Fruit fly (Drosophila melanogaster): ENCODE measurements around the gene CG17292.

Gene CG17292

dm6 chr2L:8376717-8377116 is 6.5 kb downstream of the CG17292 start, which contains the start of the genes CG13390 and CG17294 (continued):
- TF ChIP-seq Side (GFP tag; optimal IDR thresholded peaks at IDR 0.05): peak; percentile 93
- peak; percentile 99 for TF ChIP-seq CG4617 (GFP tag; optimal IDR thresholded peaks at IDR 0.05; ENCODE audit: borderline replicate concordance)
- TF ChIP-seq CG15479 (GFP tag; optimal IDR thresholded peaks at IDR 0.05): peak; percentile 84
- TF ChIP-seq Oli (tag; optimal IDR thresholded peaks at IDR 0.05): peak; percentile 100
- peak; percentile 99 for TF ChIP-seq Blimp-1 (GFP tag; optimal IDR thresholded peaks at IDR 0.05)
- TF ChIP-seq Aef1 (GFP tag; IDR thresholded peaks at IDR 0.05): peak; percentile 100
- TF ChIP-seq Dbx (GFP tag; IDR thresholded peaks at IDR 0.05): peak; percentile 100
- TF ChIP-seq repo (GFP tag; optimal IDR thresholded peaks at IDR 0.05): peak; percentile 86
- TF ChIP-seq CG6654 (GFP tag; optimal IDR thresholded peaks at IDR 0.05): peak; percentile 93
- peak; percentile 99 for TF ChIP-seq CG1529 (GFP tag; optimal IDR thresholded peaks at IDR 0.05)
- peak; percentile 97 for TF ChIP-seq kni (GFP tag; optimal IDR thresholded peaks at IDR 0.05)
- TF ChIP-seq CG16779 (GFP tag; IDR thresholded peaks at IDR 0.05): peak; percentile 99
- peak; percentile 99 for TF ChIP-seq Spps (tag; optimal IDR thresholded peaks at IDR 0.05)
- TF ChIP-seq CG4328 (GFP tag; optimal IDR thresholded peaks at IDR 0.05): peak; percentile 99
- peak; percentile 99 for TF ChIP-seq CG12104 (GFP tag; optimal IDR thresholded peaks at IDR 0.05)
- TF ChIP-seq CG33557 (GFP tag; optimal IDR thresholded peaks at IDR 0.05): peak; percentile 99
- TF ChIP-seq peb (GFP tag; IDR thresholded peaks at IDR 0.05): peak; percentile 98
- TF ChIP-seq CG9932 (GFP tag; IDR thresholded peaks at IDR 0.05): peak; percentile 100
- peak; percentile 99 for TF ChIP-seq CG14050 (GFP tag; IDR thresholded peaks at IDR 0.05)
- TF ChIP-seq kay (GFP tag; optimal IDR thresholded peaks at IDR 0.05): peak; percentile 99
- peak; percentile 99 for TF ChIP-seq CG6272 (GFP tag; IDR thresholded peaks at IDR 0.05)
- TF ChIP-seq zfh2 (GFP tag; optimal IDR thresholded peaks at IDR 0.05): peak; percentile 95
- peak; percentile 97 for TF ChIP-seq CG6254 (GFP tag; optimal IDR thresholded peaks at IDR 0.05)
- TF ChIP-seq Taf1 (GFP tag; IDR thresholded peaks at IDR 0.05): peak; percentile 99
- TF ChIP-seq her (GFP tag; optimal IDR thresholded peaks at IDR 0.05): peak; percentile 82
- peak; percentile 99 for TF ChIP-seq cwo (GFP tag; optimal IDR thresholded peaks at IDR 0.05)
- no peak for TF ChIP-seq h (optimal IDR thresholded peaks at IDR 0.05)
- TF ChIP-seq pfk (GFP tag; optimal IDR thresholded peaks at IDR 0.05): peak; percentile 79
- peak; percentile 100 for TF ChIP-seq fd96Cb (tag; optimal IDR thresholded peaks at IDR 0.05)
- TF ChIP-seq Hr39 (optimal IDR thresholded peaks at IDR 0.05): no peak
- TF ChIP-seq sob (GFP tag; IDR thresholded peaks at IDR 0.05): peak; percentile 100
- no peak for TF ChIP-seq CG8478 (optimal IDR thresholded peaks at IDR 0.05)
- peak; percentile 99 for TF ChIP-seq lilli (GFP tag; optimal IDR thresholded peaks at IDR 0.05)
- peak; percentile 100 for TF ChIP-seq Drgx (GFP tag; IDR thresholded peaks at IDR 0.05)
- TF ChIP-seq CG17361 (GFP tag; IDR thresholded peaks at IDR 0.05): peak; percentile 100
- peak; percentile 95 for TF ChIP-seq Nf-YC (tag; optimal IDR thresholded peaks at IDR 0.05)
- peak; percentile 100 for TF ChIP-seq MBD-R2 (GFP tag; IDR thresholded peaks at IDR 0.05)
- TF ChIP-seq dmrt11E (tag; optimal IDR thresholded peaks at IDR 0.05): peak; percentile 99
- peak; percentile 86 for TF ChIP-seq Dll (GFP tag; IDR thresholded peaks at IDR 0.05; ENCODE audit: partially characterized antibody)
- peak; percentile 65 for TF ChIP-seq CG9797 (GFP tag; optimal IDR thresholded peaks at IDR 0.05)
- TF ChIP-seq CG5953 (GFP tag; IDR thresholded peaks at IDR 0.05): peak; percentile 99
- TF ChIP-seq CG3838 (GFP tag; optimal IDR thresholded peaks at IDR 0.05): peak; percentile 96
- TF ChIP-seq CG2712 (tag; optimal IDR thresholded peaks at IDR 0.05): peak; percentile 100
- TF ChIP-seq CG7987 (GFP tag; optimal IDR thresholded peaks at IDR 0.05): peak; percentile 98
- peak; percentile 100 for TF ChIP-seq CG14014 (GFP tag; IDR thresholded peaks at IDR 0.05)
- peak; percentile 99 for TF ChIP-seq CG15696 (tag; optimal IDR thresholded peaks at IDR 0.05)
- TF ChIP-seq CG11695 (GFP tag; IDR thresholded peaks at IDR 0.05): peak; percentile 100
- TF ChIP-seq B-H2 (GFP tag; optimal IDR thresholded peaks at IDR 0.05): peak; percentile 99
- peak; percentile 100 for TF ChIP-seq CG17829 (tag; optimal IDR thresholded peaks at IDR 0.05)
- TF ChIP-seq Gsc (GFP tag; IDR thresholded peaks at IDR 0.05): peak; percentile 98
- TF ChIP-seq klu (GFP tag; IDR thresholded peaks at IDR 0.05): peak; percentile 99
- TF ChIP-seq CG30431 (GFP tag; optimal IDR thresholded peaks at IDR 0.05): peak; percentile 98
